Fruit fly (Drosophila melanogaster): Measurements from ENCODE around the gene CG17264.

Gene CG17264

dm6 chr2L:3044660-3045504 lies 26.6 kb downstream of the CG17264 start:
- no peak for TF ChIP-seq CG17801 (GFP tag; optimal IDR thresholded peaks at IDR 0.05; ENCODE audit: partially characterized antibody)

- no peak for TF ChIP-seq CG17801 (GFP tag; optimal IDR thresholded peaks at IDR 0.05; ENCODE audit: partially characterized antibody)
Measured at dm6 chr2L:3055710-3056447, 37.6 kb downstream of the CG17264 start.

- TF ChIP-seq CG17801 (GFP tag; optimal IDR thresholded peaks at IDR 0.05; ENCODE audit: partially characterized antibody) = peak; percentile 84
Measured at dm6 chr2L:3056448-3056790, 38.1 kb downstream of the CG17264 start, which contains the start of gene FASN1. Gene FASN1 (plus strand): TSS chr2L:3056598.

DNA sequence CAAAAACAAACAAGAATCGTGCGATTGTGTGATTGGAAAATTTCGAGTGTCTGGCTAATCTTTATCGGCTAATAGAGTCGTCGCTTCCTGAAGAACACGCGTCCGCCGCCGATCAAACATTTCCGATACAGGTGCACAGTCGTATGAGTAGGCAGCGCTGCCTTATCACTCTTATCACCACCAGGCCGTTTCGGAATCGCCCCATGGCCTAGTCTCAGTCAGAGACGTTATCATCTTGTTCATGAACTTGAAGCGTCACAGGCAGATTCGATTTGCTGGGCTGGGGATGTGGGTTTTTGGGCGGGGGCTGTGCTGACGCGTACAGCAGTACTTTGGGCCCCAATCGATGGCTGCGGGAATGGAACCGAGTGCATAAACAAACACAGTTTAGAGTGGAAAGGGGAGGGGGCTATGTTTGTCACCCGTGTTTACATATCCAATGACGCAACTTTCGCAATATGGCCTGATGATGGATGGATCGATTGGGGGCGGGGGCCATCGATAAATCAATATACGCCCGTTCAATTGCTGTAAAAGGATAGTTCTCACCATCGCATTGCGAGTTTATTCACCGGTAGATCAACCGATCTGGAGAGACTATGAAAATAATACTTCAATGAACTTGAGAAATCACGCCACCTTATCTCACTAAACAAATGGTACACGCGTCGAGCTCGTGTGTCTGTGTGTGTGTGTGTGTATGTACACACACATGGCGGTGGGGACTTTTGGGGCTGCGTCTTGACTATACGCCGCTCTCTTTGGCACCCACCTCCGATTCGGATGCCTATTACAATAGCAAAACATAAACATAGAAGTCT lies 39.9 kb downstream of the CG17264 start:
- peak; percentile 8 for TF ChIP-seq CG17801 (GFP tag; optimal IDR thresholded peaks at IDR 0.05; ENCODE audit: partially characterized antibody)

DNA sequence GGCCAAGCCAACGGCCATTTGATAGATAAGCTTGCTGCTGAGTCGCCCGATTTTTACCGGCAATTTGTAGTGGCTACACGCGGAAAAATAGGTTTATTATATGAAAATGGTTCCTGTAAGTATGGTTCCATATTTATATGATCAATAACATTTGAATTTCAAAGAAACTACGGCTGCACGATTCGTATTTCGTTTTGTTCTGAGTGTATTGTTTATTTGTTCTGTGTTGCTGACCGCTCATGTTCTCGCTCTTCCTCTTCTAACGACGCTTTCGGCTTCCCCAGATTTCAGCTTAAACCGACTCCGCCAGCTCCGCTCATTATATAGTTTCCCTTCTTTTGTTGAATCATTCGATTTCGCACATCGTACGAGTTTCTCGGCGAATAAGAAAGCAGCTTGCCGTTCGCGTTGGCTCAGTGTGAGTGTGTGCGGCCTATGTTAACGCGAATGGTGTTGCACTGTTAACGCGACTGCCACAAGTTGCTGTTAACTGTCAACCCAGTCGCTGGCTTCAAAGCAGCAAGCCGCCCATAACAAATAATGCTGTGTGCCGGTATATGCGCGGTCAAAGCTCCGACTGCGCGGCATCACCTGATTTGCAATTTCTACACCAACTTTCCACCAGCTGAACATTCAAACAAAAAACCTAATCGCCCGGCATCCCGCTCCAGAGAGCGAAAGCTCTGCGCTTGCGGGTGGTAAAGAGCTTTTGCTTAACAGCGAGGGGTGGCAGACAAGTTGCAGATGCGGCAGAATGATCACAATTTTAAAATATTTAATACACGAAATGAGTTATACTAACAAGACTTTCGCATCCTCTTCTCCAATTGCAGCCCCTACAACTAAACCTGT lies 40.7 kb downstream of the CG17264 start:
- peak; percentile 80 for TF ChIP-seq CG17801 (GFP tag; optimal IDR thresholded peaks at IDR 0.05; ENCODE audit: partially characterized antibody)

DNA sequence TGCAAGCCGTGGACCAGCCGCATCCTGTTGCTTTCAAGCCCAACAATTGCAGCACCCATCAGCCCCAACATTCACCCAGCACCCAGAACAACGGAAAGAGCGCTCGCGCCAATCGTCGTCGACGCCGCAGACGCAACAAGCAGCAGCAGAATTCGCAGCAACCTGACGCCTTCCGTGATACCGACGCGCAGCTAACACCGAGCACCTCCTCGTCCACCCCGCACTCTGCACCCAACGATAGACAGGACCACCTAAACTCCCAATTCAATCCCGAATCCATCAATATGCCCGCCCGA lies 41.3 kb downstream of the CG17264 start:
- TF ChIP-seq CG17801 (GFP tag; optimal IDR thresholded peaks at IDR 0.05; ENCODE audit: partially characterized antibody) = no peak

Measured in ovary, adult (tissue).